Fruit fly (Drosophila melanogaster) whole organism: ENCODE data around the gene CG42824.

Experiments used
- Dll ChIP-seq: fragments of >200 bp; optimal IDR thresholded peaks from 2 replicates; lab custom pipeline; 2017
- pan ChIP-seq: fragments of >200 bp; optimal IDR thresholded peaks from 2 replicates; lab custom pipeline; 2017
- psq ChIP-seq: fragments of >200 bp; optimal IDR thresholded peaks from 2 replicates; lab custom pipeline; 2017

dm6 chr3R:17402434-17402833 is 3.9 kb downstream of the CG42824 start, which contains the start of gene Sur-8:
- TF ChIP-seq psq (lab: Kevin White, UChicago), result no peak
- no peak for TF ChIP-seq pan
- TF ChIP-seq Dll (lab: Kevin White, UChicago), result no peak
